Worm (Caenorhabditis elegans) whole organism, L4/young adult: Measurements from ENCODE around the gene ZK742.3.

ENCODE experiments used
- W03F9.2 ChIP-seq: fragments of 150-350 bp; optimal IDR thresholded peaks from 2 replicates; lab custom pipeline; 2014; ENCODE audit warnings: missing biosample characterization, missing genetic modification characterization
- dao-5 ChIP-seq: sonication (generic microtip); optimal IDR thresholded peaks from 2 replicates; lab custom pipeline; 2016; ENCODE audit warnings: missing genotype, missing genetic modification characterization, moderate library complexity, missing compliant biosample characterization
- him-1 ChIP-seq: sonication (generic microtip); optimal IDR thresholded peaks from 2 replicates; lab custom pipeline; 2016; ENCODE audit warnings: missing genotype, missing genetic modification reagents, missing genetic modification characterization, missing compliant biosample characterization

ZK742.3 gene

ce11 chrV:7836911-7837310, 27.2 kb upstream of the ZK742.3 start, which contains the start of gene txt-5:
TSS of gene txt-5 (minus strand) at chrV:7837134.
- no peak for TF ChIP-seq W03F9.2 (tag; lab: Kevin White, UChicago)
- TF ChIP-seq dao-5 (tag; lab: Kevin White, UChicago) = no peak
- TF ChIP-seq him-1 = no peak

DNA sequence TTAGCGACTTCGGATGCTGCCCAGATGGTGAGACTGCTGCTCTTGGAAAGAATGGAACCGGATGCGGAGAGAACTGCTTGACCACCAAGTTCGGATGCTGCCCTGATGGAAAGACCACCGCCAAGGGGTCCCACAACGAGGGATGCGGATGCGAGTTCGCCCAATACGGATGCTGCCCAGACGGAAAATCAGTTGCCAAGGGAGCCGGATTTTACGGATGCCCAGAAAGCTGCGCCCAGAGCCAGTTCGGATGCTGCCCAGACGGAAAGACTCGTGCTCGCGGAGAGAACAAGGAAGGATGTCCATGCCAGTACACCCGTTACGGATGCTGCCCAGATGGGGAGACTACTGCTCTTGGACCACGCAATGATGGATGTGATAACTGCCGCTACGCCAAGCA, 21.2 kb upstream of the ZK742.3 start:
- TF ChIP-seq him-1 (no peak), dao-5 (tag; lab: Kevin White, UChicago) (no peak), W03F9.2 (tag; lab: Kevin White, UChicago) (no peak)

DNA sequence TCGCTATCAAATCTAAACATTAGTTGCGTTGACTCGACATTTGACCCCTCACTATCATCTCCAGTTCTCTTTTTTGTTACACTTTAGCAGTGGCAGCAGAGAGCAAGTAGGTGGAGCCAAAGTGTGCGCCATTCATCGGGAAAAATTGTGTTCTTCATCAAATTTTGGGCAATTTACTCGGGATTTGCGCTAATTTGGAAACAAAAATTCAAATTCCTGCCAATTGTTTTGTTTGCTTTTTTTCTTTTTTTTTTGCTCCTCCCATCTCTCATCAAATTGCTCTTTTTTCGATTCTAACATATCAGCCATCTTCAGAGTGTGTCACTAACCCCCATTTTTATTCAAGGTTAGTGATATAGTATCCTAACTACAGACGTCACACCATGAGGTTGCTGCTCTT, 17.2 kb upstream of the ZK742.3 start, which contains the start of gene mig-6:
mig-6 (plus strand) TSS at position 301 of the 400 bp plus-strand sequence.
- TF ChIP-seq W03F9.2 (tag; lab: Kevin White, UChicago) (no peak), him-1 (no peak), dao-5 (tag; lab: Kevin White, UChicago) (no peak)

DNA sequence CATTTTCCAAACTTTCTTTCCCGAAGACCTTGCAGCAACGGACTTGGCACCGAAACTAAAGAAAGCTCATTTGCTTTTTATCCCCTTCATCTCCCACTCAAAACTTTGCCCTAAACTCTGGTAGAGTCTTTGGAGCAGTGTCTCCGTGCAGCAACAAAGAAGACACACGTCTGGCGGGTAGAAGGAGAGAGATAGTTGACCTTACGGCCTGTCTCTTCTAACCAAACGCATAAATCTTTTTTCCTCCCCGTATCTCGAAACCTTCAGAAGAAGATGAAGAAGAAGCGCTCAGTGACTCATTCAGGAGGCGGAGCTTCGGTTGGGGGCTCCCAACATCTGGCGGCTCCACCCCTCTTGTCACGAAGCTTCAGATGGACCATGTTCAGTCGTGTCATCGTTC, 16.6 kb upstream of the ZK742.3 start:
- no peak for TF ChIP-seq W03F9.2 (tag; lab: Kevin White, UChicago)
- TF ChIP-seq dao-5 (tag; lab: Kevin White, UChicago) = no peak
- no peak for TF ChIP-seq him-1

DNA sequence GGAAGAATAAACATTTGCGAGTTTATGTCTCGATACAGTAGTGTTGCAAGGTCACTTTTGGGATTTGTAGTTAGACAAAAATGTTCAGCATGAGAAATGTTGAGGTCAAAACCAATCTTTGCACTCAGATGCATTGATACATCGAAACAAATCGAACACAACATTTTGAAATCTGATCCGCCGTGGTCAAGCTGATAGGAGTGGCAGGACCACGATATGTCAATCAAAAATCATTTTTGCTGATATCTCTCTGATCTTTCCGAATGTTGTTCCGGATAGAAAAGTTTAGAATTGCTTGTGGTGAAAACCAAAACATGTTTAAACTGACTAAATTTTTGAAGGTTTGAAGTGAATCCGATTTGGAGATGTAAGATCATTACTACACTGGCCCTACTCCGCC, 16.1 kb upstream of the ZK742.3 start:
- TF ChIP-seq him-1 (no peak), dao-5 (tag; lab: Kevin White, UChicago) (no peak), W03F9.2 (tag; lab: Kevin White, UChicago) (no peak)

DNA sequence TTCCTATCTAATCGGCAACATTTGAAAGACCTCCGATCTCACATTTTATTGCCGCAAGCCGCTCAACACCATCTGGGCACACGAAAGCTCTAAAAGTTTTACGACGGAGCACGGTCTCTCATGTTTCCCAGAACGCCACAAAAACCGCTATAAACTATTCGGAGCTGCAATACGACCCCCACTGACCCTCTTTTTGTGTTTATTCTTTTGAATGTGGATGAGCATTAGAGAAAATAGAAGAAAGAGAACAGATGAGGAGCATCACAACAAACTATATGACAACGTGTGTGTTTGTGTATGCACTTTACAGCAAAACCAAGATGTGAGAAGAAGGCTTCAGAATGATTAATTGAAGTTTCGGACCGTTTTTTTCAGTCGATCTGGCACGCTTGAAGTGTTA, 14.4 kb upstream of the ZK742.3 start:
- TF ChIP-seq dao-5 (tag; lab: Kevin White, UChicago) (no peak), W03F9.2 (tag; lab: Kevin White, UChicago) (no peak), him-1 (no peak)

DNA sequence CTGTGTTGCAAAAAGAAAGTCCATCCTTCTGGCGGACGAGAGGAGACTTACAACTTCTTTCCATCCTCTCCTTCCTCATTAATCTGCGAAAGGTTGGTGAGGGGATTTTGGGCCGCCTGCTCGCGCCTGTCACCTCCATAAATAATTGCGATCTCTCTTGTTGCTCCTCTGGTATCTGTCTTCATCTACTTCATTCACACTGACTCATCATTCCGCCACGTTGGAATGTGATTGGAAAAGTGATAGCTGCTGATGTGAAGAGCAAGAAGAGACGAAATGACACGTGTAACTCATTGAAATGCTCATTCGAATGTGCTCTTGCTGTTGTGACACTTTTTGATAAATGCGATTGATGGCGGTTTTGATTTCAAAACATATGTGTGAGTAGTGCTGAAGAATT, 12.9 kb upstream of the ZK742.3 start:
- no peak for TF ChIP-seq dao-5 (tag; lab: Kevin White, UChicago)
- no peak for TF ChIP-seq W03F9.2 (tag; lab: Kevin White, UChicago)
- TF ChIP-seq him-1 = no peak

ce11 chrV:7820270-7820669, 10.6 kb upstream of the ZK742.3 start, which contains the start of gene lbp-4:
TSS of gene lbp-4 (plus strand) at chrV:7820578.
- no peak for TF ChIP-seq him-1
- peak; percentile 6 for TF ChIP-seq W03F9.2 (tag; lab: Kevin White, UChicago)

DNA sequence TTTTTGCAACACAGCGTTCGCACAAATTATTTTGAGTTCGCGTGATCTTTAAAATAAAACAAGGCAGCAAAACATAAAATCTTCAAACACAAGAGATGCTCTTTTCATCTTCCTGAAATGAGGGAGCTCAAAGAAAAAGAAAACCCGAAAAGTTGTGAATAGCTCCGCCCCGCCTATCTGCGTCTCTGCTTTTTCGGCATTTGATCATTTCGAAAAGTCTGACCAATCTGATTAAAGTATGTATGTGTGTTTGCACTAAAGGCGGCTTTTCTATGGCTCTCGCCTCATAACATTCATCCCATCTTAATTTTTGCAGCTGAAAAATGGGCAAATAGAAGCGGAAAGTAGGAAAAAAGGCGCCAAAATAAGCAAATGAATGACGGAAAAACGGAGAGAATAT, 9.9 kb upstream of the ZK742.3 start:
- no peak for TF ChIP-seq W03F9.2 (tag; lab: Kevin White, UChicago)
- no peak for TF ChIP-seq dao-5 (tag; lab: Kevin White, UChicago)
- TF ChIP-seq him-1 = no peak

DNA sequence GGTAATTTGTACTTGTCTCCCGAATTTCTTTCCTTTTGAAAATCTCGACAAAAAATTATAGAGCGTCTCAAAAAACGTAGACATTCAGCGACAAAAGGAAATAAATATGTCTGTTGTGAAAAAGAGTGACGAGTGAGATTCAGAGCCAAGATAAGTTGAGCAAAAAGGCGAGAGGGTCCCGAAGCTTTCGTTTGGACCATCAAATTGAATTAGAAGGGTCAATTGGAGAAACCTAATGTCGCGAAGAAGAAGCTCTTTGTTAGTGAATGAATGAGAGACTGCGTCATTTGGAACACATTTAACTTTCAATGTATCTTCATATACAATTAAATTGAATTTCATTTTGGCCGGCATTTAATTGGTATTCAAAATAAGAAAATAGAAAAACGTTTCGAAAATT, 6.8 kb upstream of the ZK742.3 start:
- no peak for TF ChIP-seq dao-5 (tag; lab: Kevin White, UChicago)
- TF ChIP-seq him-1 = no peak
- TF ChIP-seq W03F9.2 (tag; lab: Kevin White, UChicago) = no peak

DNA sequence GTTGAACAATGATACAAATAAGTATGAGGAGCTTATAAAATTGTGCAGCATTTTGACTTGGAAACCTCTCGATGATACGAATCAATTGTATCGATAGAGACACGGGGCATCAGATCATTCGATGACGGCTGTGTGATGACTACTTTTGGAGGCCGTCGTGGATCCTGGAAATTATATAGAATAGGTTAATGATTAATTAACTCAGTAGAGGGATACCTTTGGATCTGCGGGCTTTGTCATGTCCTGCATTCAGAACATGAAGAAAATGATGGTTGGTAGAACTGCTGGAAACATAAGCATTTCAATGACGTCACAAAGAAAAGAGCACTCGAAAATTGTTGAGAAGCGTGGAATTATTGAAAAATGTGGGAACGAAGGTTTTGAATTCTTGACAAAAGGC, 4.9 kb upstream of the ZK742.3 start, which contains the start of gene ZK742.6:
ZK742.6 (minus strand) TSS at position 342 of the 400 bp plus-strand sequence.
- TF ChIP-seq dao-5 (tag; lab: Kevin White, UChicago) = no peak
- TF ChIP-seq W03F9.2 (tag; lab: Kevin White, UChicago) = no peak
- TF ChIP-seq him-1 = no peak

DNA sequence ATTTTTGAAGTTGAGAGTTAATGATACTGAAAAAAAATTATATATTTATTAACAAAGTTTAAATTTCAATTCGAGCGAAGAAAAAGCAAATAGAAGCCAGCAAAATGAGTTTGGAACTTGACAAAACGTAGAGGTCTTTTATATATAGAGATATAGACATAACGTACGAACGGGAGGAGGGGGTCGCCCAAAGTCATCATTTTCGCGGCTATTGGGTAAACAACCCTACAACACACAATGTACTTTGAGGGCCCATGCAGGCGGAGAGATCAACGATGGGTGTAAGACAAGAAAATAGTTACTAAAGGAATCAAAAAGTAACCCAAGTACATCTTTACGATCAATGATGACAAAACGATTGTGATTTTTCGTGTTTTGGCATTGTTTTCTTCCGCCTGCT, 2.0 kb upstream of the ZK742.3 start, which contains the start of gene ZK742.4:
ZK742.4 (minus strand) TSS at position 35 of the 400 bp plus-strand sequence.
- TF ChIP-seq dao-5 (tag; lab: Kevin White, UChicago) = no peak
- no peak for TF ChIP-seq him-1
- TF ChIP-seq W03F9.2 (tag; lab: Kevin White, UChicago) = no peak

DNA sequence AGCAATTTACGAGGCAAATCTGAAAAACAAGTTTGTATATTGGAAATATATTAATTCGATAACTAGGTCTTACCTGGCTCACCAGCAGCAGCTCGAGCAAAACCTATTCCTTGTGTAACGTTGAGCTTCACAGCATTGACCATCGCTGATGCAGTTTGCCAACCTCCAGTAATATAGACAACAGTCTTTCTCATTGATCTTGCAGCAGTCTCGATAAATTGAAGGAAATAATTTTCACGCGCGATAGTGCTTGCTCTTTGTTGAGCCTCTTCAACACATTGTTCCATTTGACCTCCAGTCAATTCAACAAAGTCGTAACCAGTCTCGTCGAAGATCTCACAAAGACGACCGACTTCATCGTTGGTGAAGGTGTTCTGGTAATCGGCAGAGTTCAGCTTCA, 879 bp upstream of the ZK742.3 start:
- TF ChIP-seq him-1 (no peak), W03F9.2 (tag; lab: Kevin White, UChicago) (no peak), dao-5 (tag; lab: Kevin White, UChicago) (no peak)

DNA sequence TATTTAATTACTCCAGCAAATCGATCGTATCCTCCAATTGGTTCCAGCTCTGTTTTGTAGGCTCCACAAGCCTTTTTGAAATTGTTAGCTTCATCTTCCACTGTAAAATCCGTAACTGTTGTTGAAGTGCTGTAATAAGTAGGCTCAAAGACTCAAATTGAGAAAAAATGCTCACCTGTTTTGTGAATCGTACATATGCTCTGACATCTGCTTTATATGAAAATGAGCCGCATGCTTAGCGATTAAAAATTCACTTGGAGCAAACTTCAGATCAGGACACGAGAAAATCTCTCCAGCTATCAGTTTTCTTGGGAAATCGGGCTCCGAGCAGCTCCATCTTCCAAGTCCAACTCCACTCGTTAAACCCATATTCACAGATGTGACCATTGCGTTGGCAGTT, 1.3 kb downstream of the ZK742.3 start:
- TF ChIP-seq dao-5 (tag; lab: Kevin White, UChicago) (no peak), him-1 (no peak), W03F9.2 (tag; lab: Kevin White, UChicago) (no peak)

ce11 chrV:7806629-7807028, 3.1 kb downstream of the ZK742.3 start:
- TF ChIP-seq W03F9.2 (tag; lab: Kevin White, UChicago) = no peak
- TF ChIP-seq dao-5 (tag; lab: Kevin White, UChicago) = no peak
- no peak for TF ChIP-seq him-1
